Fruit fly (Drosophila melanogaster) Kc167 (cell line): Measurements from ENCODE around the gene vvl.

Experiments
- Myc ChIP-seq: fragments of >200 bp; optimal IDR thresholded peaks from 2 replicates; lab custom pipeline; 2017; ENCODE audit warnings: missing external identifiers
- Sin3A ChIP-seq: fragments of >200 bp; optimal IDR thresholded peaks from 2 replicates; lab custom pipeline; 2018; ENCODE audit warnings: missing external identifiers
- h ChIP-seq: fragments of >200 bp; optimal IDR thresholded peaks from 3 replicates; lab custom pipeline; 2018; ENCODE audit warnings: missing external identifiers
- insv ChIP-seq: fragments of >200 bp; optimal IDR thresholded peaks from 3 replicates; lab custom pipeline; 2018; ENCODE audit warnings: missing external identifiers
- psq ChIP-seq: fragments of >200 bp; optimal IDR thresholded peaks from 2 replicates; lab custom pipeline; 2017; ENCODE audit warnings: missing external identifiers
- ttk ChIP-seq: sonication (Bioruptor generic); optimal IDR thresholded peaks from 2 replicates; lab custom pipeline; 2017; ENCODE audit warnings: missing external identifiers

vvl gene

DNA sequence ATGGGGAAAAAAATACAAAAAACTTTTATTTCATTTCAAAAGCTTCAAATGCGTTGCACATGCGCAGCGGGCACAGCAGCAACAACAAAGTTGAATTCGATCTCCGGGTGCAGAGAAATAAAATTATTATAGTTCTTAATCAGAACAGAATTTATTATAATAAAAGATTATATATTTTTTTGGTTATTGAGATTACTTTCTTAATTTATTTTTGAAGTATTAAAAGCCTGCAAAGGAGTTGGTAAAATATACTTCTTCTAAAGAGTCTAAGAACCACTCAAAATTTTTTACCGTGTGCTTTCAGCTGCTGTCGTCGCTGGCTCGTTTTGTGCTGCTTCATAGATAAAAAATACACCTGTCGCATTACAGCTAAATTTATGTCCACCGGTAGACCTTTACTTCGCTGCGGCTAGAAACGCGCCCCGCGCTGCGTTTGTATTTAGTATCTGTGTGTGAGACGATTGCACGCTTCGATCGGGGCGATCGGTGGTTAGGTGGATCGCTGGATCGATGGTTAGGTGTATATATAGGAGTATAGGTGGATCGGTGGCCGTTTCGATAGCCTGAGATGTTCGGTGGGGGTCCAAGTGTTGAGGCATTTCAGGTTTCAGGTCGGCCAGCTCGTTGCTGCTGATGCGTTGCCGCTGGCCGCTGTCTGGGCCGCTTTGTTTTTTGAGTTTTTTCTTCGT lies 34.0 kb downstream of the vvl start:
- TF ChIP-seq insv (lab: Kevin White, UChicago) (no peak), psq (no peak), Myc (lab: Kevin White, UChicago) (no peak), ttk (lab: Kevin White, UChicago) (no peak), h (no peak), Sin3A (lab: Kevin White, UChicago) (no peak)

dm6 chr3L:6825807-6826206 lies 35.8 kb downstream of the vvl start:
- TF ChIP-seq ttk (lab: Kevin White, UChicago): no peak
- TF ChIP-seq Myc (lab: Kevin White, UChicago): no peak
- no peak for TF ChIP-seq psq
- TF ChIP-seq Sin3A (lab: Kevin White, UChicago): no peak
- no peak for TF ChIP-seq h
- TF ChIP-seq insv (lab: Kevin White, UChicago): no peak

DNA sequence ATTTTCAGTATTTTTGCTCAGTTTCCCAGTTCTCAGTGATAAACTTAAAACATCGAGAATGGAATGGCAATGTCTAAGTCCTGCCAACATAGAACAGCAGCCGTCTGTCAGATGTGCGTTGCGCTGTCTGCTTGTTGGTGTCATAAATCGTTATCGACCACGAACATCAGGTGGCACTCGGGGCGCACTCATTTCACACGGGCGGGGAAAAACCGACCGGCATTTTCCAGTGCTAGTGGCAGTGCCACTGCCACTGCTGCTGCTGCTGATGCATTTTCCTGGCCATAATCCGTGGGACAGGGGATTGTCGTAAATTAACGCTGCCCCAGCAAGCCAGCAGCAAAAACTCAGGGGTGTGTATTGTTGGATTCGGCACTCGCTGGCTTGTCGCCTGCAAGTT lies 37.7 kb downstream of the vvl start:
- no peak for TF ChIP-seq ttk (lab: Kevin White, UChicago)
- TF ChIP-seq Sin3A (lab: Kevin White, UChicago): no peak
- no peak for TF ChIP-seq insv (lab: Kevin White, UChicago)
- TF ChIP-seq h: no peak
- no peak for TF ChIP-seq Myc (lab: Kevin White, UChicago)
- TF ChIP-seq psq: no peak

- no peak for TF ChIP-seq insv (lab: Kevin White, UChicago)
- TF ChIP-seq Sin3A (lab: Kevin White, UChicago): no peak
- no peak for TF ChIP-seq Myc (lab: Kevin White, UChicago)
- no peak for TF ChIP-seq psq
- no peak for TF ChIP-seq h
- no peak for TF ChIP-seq ttk (lab: Kevin White, UChicago)
Observed at dm6 chr3L:6828742-6829141, 38.8 kb downstream of the vvl start.

dm6 chr3L:6830037-6830771 lies 40.2 kb downstream of the vvl start:
- TF ChIP-seq psq (no peak), Myc (lab: Kevin White, UChicago) (no peak), ttk (lab: Kevin White, UChicago) (no peak), Sin3A (lab: Kevin White, UChicago) (no peak), h (no peak), insv (lab: Kevin White, UChicago) (no peak)

dm6 chr3L:6831686-6832085 lies 41.7 kb downstream of the vvl start:
- TF ChIP-seq Sin3A (lab: Kevin White, UChicago): no peak
- TF ChIP-seq Myc (lab: Kevin White, UChicago): no peak
- TF ChIP-seq h: no peak
- no peak for TF ChIP-seq psq
- no peak for TF ChIP-seq ttk (lab: Kevin White, UChicago)
- no peak for TF ChIP-seq insv (lab: Kevin White, UChicago)

- no peak for TF ChIP-seq Myc (lab: Kevin White, UChicago)
Observed at dm6 chr3L:6834281-6835224, 44.6 kb downstream of the vvl start.

DNA sequence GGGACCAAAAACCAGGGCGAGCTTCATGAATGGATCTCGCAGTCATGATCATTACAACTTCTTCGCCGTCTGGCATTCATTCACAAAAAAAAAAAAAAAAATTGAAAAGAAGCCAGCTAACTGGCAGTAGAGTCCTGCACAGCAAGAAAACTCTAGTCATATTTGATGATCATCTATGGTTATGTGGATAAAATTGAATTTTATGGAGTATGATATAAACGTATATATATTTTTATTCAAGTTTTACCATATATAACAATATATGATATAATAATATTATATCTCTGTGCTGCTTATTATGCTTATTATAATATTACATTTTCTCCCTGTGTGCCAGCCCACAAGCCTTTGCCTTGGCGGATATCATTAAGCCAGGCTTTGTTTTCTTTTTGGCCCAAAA lies 48.5 kb downstream of the vvl start:
- TF ChIP-seq psq: no peak
- no peak for TF ChIP-seq insv (lab: Kevin White, UChicago)
- TF ChIP-seq Sin3A (lab: Kevin White, UChicago): no peak
- no peak for TF ChIP-seq h

dm6 chr3L:6839897-6840296 lies 49.9 kb downstream of the vvl start:
- no peak for TF ChIP-seq ttk (lab: Kevin White, UChicago)
- no peak for TF ChIP-seq Myc (lab: Kevin White, UChicago)
- no peak for TF ChIP-seq insv (lab: Kevin White, UChicago)
- TF ChIP-seq psq: no peak
- no peak for TF ChIP-seq Sin3A (lab: Kevin White, UChicago)
- TF ChIP-seq h: no peak

DNA sequence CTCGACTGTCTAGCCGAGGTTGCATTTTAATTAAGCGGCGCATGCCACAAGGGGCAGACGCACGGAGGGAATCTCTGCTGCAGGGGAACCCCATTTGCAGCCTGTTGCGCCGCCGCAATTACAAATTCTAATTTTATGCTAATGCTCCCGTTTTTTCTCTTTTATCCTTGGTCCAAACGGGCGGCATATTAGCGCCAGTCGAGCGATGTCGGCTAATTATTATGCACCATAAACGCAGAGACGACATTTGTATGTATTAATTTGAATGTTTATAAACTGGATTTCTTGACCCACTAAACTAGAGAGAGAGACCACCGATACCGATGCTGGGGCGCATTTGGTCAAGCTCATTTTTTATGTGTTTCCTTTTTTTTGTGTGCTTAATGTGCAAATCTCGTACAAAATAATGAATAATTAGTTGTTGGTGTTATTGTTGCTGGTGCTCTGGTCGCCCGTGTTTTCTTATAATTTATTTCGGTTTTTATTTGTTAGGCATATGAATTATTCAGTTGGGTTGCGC lies 53.7 kb downstream of the vvl start:
- TF ChIP-seq insv (lab: Kevin White, UChicago): no peak
- no peak for TF ChIP-seq psq
- no peak for TF ChIP-seq Sin3A (lab: Kevin White, UChicago)
- TF ChIP-seq Myc (lab: Kevin White, UChicago): no peak
- TF ChIP-seq ttk (lab: Kevin White, UChicago): no peak
- TF ChIP-seq h: no peak
